Fruit fly (Drosophila melanogaster) whole organism, pupa: ENCODE results near the gene Rpp30.

Experiments used
- CG13204 ChIP-seq: fragments of 200-800 bp; sonication (Bioruptor generic); optimal IDR thresholded peaks from 2 replicates; lab custom pipeline; 2018; ENCODE audit warnings: missing biosample characterization, mild to moderate bottlenecking, missing genetic modification characterization, moderate library complexity
- CG15710 ChIP-seq: fragments of 200-800 bp; sonication (Bioruptor generic); optimal IDR thresholded peaks from 2 replicates; lab custom pipeline; 2018; ENCODE audit warnings: missing biosample characterization, mild to moderate bottlenecking, missing genetic modification characterization, moderate library complexity
- CG4496 ChIP-seq: fragments of 200-800 bp; sonication (Bioruptor generic); IDR thresholded peaks from 3 replicates; pipeline ENCODE4 v1.3.6; 2022; ENCODE audit warnings: missing biosample characterization, missing genetic modification characterization
- CG8159 ChIP-seq: fragments of 200-800 bp; sonication (Bioruptor generic); optimal IDR thresholded peaks from 3 replicates; lab custom pipeline; 2018; ENCODE audit warnings: missing biosample characterization, mild to moderate bottlenecking, missing genetic modification characterization, moderate library complexity
- CG8301 ChIP-seq: fragments of 200-800 bp; sonication (Bioruptor generic); optimal IDR thresholded peaks from 2 replicates; lab custom pipeline; 2018; ENCODE audit warnings: missing biosample characterization, mild to moderate bottlenecking, missing genetic modification characterization
- CG9948 ChIP-seq: fragments of 200-800 bp; sonication (Bioruptor generic); optimal IDR thresholded peaks from 2 replicates; lab custom pipeline; 2018; ENCODE audit warnings: missing biosample characterization, mild to moderate bottlenecking, missing genetic modification characterization, moderate library complexity
- D1 ChIP-seq: fragments of 200-800 bp; sonication (Bioruptor generic); optimal IDR thresholded peaks from 2 replicates; lab custom pipeline; 2018; ENCODE audit warnings: missing biosample characterization, mild to moderate bottlenecking, missing genetic modification characterization, moderate library complexity
- EcR ChIP-seq: fragments of 200-800 bp; sonication (Bioruptor generic); optimal IDR thresholded peaks from 3 replicates; lab custom pipeline; 2019; ENCODE audit warnings: missing biosample characterization, missing genetic modification characterization, mild to moderate bottlenecking, moderate library complexity, missing genetic modification reagents
- Snoo ChIP-seq: fragments of 200-800 bp; sonication (Bioruptor generic); optimal IDR thresholded peaks from 3 replicates; lab custom pipeline; 2017; ENCODE audit warnings: missing biosample characterization, mild to moderate bottlenecking, missing genetic modification characterization, inconsistent platforms
- fd96Ca ChIP-seq: fragments of 200-800 bp; sonication (Bioruptor generic); IDR thresholded peaks from 3 replicates; pipeline ENCODE4 v1.3.6; 2022; ENCODE audit warnings: missing biosample characterization, missing genetic modification characterization
- gl ChIP-seq: fragments of 200-800 bp; sonication (Bioruptor generic); optimal IDR thresholded peaks from 2 replicates; lab custom pipeline; 2018; ENCODE audit warnings: missing biosample characterization, mild to moderate bottlenecking, missing genetic modification characterization
- rn ChIP-seq: fragments of 200-800 bp; sonication (Bioruptor generic); IDR thresholded peaks from 2 replicates; pipeline ENCODE4 v1.3.6; 2022; ENCODE audit warnings: missing biosample characterization, missing genetic modification characterization

- TF ChIP-seq gl (peak; percentile 77), CG13204 (peak; percentile 59), Snoo (peak; percentile 76), CG4496 (GFP tag; lab: Robert Waterston, UW) (peak; percentile 81), CG8301 (peak; percentile 52), CG9948 (peak; percentile 32), CG15710 (tag; lab: Kevin White, UChicago) (peak; percentile 52), EcR (peak; percentile 20), CG8159 (tag; lab: Kevin White, UChicago) (peak; percentile 70), rn (GFP tag; lab: Robert Waterston, UW) (no peak), fd96Ca (GFP tag; lab: Robert Waterston, UW) (peak; percentile 60; the same call in 2 of the 3 replicates), D1 (tag; lab: Kevin White, UChicago) (no peak)
Observed at dm6 chr2L:286421-286820, 34.2 kb upstream of the Rpp30 start.
